Worm (Caenorhabditis elegans) whole organism, young adult: Measurements from ENCODE around the gene C55C3.8.
A peak's percentile ranks its signal among the peaks of the same experiment; 100 is the strongest.

Experiments used
- B0035.1 ChIP-seq: sonication (generic microtip); optimal IDR thresholded peaks from 2 replicates; lab custom pipeline; 2016; ENCODE audit warnings: missing genetic modification characterization, mild to moderate bottlenecking, missing compliant biosample characterization, missing genotype, missing genetic modification reagents
- C06A6.2 ChIP-seq: fragments of 200-800 bp; sonication (Bioruptor generic); conservative IDR thresholded peaks from 2 replicates; pipeline ENCODE4 v1.3.6; 2022; ENCODE audit warnings: missing genetic modification characterization, missing compliant biosample characterization
- D2030.7 ChIP-seq: fragments of 200-800 bp; sonication (Bioruptor generic); IDR thresholded peaks from 2 replicates; pipeline ENCODE4 v1.3.6; 2022; ENCODE audit warnings: missing genetic modification reagents, missing genetic modification characterization, missing compliant biosample characterization
- F55B11.4 ChIP-seq: sonication (generic microtip); optimal IDR thresholded peaks from 2 replicates; lab custom pipeline; 2016; ENCODE audit warnings: missing compliant biosample characterization, missing genetic modification characterization, borderline replicate concordance; ENCODE audit not compliant: insufficient read depth
- Y53F4B.3 ChIP-seq: fragments of 200-800 bp; sonication (Bioruptor generic); IDR thresholded peaks from 2 replicates; pipeline ENCODE4 v1.3.6; 2022; ENCODE audit warnings: missing genetic modification reagents, missing genetic modification characterization, missing compliant biosample characterization
- aptf-2 ChIP-seq: fragments of 200-800 bp; sonication (Bioruptor generic); conservative IDR thresholded peaks from 2 replicates; pipeline ENCODE4 v1.3.6; 2022; ENCODE audit warnings: missing genetic modification reagents, missing genetic modification characterization, missing compliant biosample characterization
- bed-2 ChIP-seq: fragments of 200-800 bp; sonication (Bioruptor generic); IDR thresholded peaks from 2 replicates; pipeline ENCODE4 v1.3.6; 2022; ENCODE audit warnings: missing genetic modification reagents, missing genetic modification characterization, missing compliant biosample characterization
- cebp-1 ChIP-seq, 2 experiments: fragments of 200-800 bp in 1 of 2; sonication (Bioruptor generic) in 1 of 2; sonication (generic microtip) in 1 of 2; IDR thresholded peaks in 1 of 2; optimal IDR thresholded peaks in 1 of 2; 2 replicates each; pipeline versions ENCODE4 v1.3.6 to Lab custom; 2017 to 2022; ENCODE audit warnings: missing compliant biosample characterization in 2 of 2, missing genetic modification characterization in 2 of 2, mild to moderate bottlenecking in 1 of 2, missing genetic modification reagents in 1 of 2, moderate library complexity in 1 of 2
- ceh-40 ChIP-seq: fragments of 200-800 bp; sonication (Bioruptor generic); IDR thresholded peaks from 2 replicates; pipeline ENCODE4 v1.3.6; 2022; ENCODE audit warnings: missing genetic modification characterization, missing compliant biosample characterization
- die-1 ChIP-seq: sonication (generic microtip); optimal IDR thresholded peaks from 2 replicates; lab custom pipeline; 2016; ENCODE audit warnings: missing genotype, mild to moderate bottlenecking, missing genetic modification characterization, missing compliant biosample characterization
- egl-44 ChIP-seq: fragments of 200-800 bp; sonication (Bioruptor generic); IDR thresholded peaks from 2 replicates; pipeline ENCODE4 v1.3.6; 2022; ENCODE audit warnings: missing genetic modification reagents, missing genetic modification characterization, missing compliant biosample characterization
- fkh-3 ChIP-seq: sonication (generic microtip); optimal IDR thresholded peaks from 2 replicates; lab custom pipeline; 2016; ENCODE audit warnings: mild to moderate bottlenecking, missing genetic modification characterization, missing compliant biosample characterization
- hlh-26 ChIP-seq: fragments of 200-800 bp; sonication (Bioruptor generic); conservative IDR thresholded peaks from 2 replicates; pipeline ENCODE4 v1.3.6; 2022; ENCODE audit warnings: missing genetic modification reagents, missing genetic modification characterization, missing compliant biosample characterization
- lin-35 ChIP-seq, 3 experiments: fragments of 150-350 bp in 2 of 3; sonication (generic microtip) in 1 of 3; optimal IDR thresholded peaks; 2 replicates each; lab custom pipeline; 2014 to 2018; ENCODE audit warnings: missing biosample characterization in 3 of 3, missing genetic modification characterization in 3 of 3, missing genetic modification reagents in 3 of 3
- madf-10 ChIP-seq: sonication (generic microtip); optimal IDR thresholded peaks from 2 replicates; lab custom pipeline; 2016; ENCODE audit warnings: mild to moderate bottlenecking, missing genetic modification characterization, missing compliant biosample characterization
- madf-3 ChIP-seq: fragments of 200-800 bp; sonication (Bioruptor generic); IDR thresholded peaks from 2 replicates; pipeline ENCODE4 v1.3.6; 2022; ENCODE audit warnings: missing genetic modification reagents, missing genetic modification characterization, missing compliant biosample characterization
- nfya-2 ChIP-seq: fragments of 200-800 bp; sonication (Bioruptor generic); IDR thresholded peaks from 2 replicates; pipeline ENCODE4 v1.3.6; 2022; ENCODE audit warnings: missing genetic modification reagents, missing genetic modification characterization, missing compliant biosample characterization
- nfyb-1 ChIP-seq: fragments of 200-800 bp; sonication (Bioruptor generic); IDR thresholded peaks from 2 replicates; pipeline ENCODE4 v1.3.6; 2022; ENCODE audit warnings: missing genetic modification reagents, missing genetic modification characterization, missing compliant biosample characterization
- pha-4 ChIP-seq: fragments of 150-350 bp; sonication (generic microtip); optimal IDR thresholded peaks from 2 replicates; lab custom pipeline; 2014; ENCODE audit warnings: missing biosample characterization, missing genetic modification reagents, missing genetic modification characterization
- rcor-1 ChIP-seq: fragments of 200-800 bp; sonication (Bioruptor generic); IDR thresholded peaks from 2 replicates; pipeline ENCODE4 v1.3.6; 2022; ENCODE audit warnings: missing genetic modification reagents, missing genetic modification characterization, missing compliant biosample characterization
- rec-8 ChIP-seq, 2 experiments: sonication (generic microtip); optimal IDR thresholded peaks; 2 replicates each; lab custom pipeline; 2016; ENCODE audit warnings: mild to moderate bottlenecking in 2 of 2, missing genetic modification characterization in 2 of 2, missing genetic modification reagents in 2 of 2, missing genotype in 2 of 2, missing biosample characterization in 1 of 2, missing compliant biosample characterization in 1 of 2, moderate library complexity in 1 of 2
- sdz-38 ChIP-seq: sonication (generic microtip); optimal IDR thresholded peaks from 2 replicates; lab custom pipeline; 2016; ENCODE audit warnings: missing genotype, missing genetic modification characterization, missing compliant biosample characterization
- snpc-1.1 ChIP-seq: sonication (generic microtip); optimal IDR thresholded peaks from 2 replicates; lab custom pipeline; 2017; ENCODE audit warnings: missing genetic modification characterization, mild to moderate bottlenecking, missing compliant biosample characterization, antibody characterized with exemption, moderate library complexity, missing genotype, missing genetic modification reagents; ENCODE audit not compliant: insufficient read depth
- snpc-4 ChIP-seq, 5 experiments: fragments of 150-350 bp in 1 of 5; sonication (generic microtip) in 4 of 5; optimal IDR thresholded peaks; 2 replicates each; lab custom pipeline; 2014 to 2018; ENCODE audit warnings: missing genetic modification characterization in 5 of 5, missing biosample characterization in 3 of 5, antibody characterized with exemption in 2 of 5, mild to moderate bottlenecking in 2 of 5, missing compliant biosample characterization in 2 of 5, missing genotype in 2 of 5, moderate library complexity in 2 of 5, missing genetic modification reagents in 1 of 5
- sptf-2 ChIP-seq: fragments of 200-800 bp; sonication (Bioruptor generic); optimal IDR thresholded peaks from 2 replicates; lab custom pipeline; 2018; ENCODE audit warnings: mild to moderate bottlenecking, missing genetic modification characterization, missing compliant biosample characterization
- unc-62 ChIP-seq: fragments of 150-350 bp; optimal IDR thresholded peaks from 2 replicates; lab custom pipeline; 2014; ENCODE audit warnings: missing biosample characterization, missing genetic modification reagents, missing genetic modification characterization
- xnd-1 ChIP-seq: sonication (generic microtip); optimal IDR thresholded peaks from 2 replicates; lab custom pipeline; 2016; ENCODE audit warnings: missing genotype, missing genetic modification reagents, missing genetic modification characterization, missing compliant biosample characterization
- ztf-25 ChIP-seq: fragments of 200-800 bp; sonication (Bioruptor generic); IDR thresholded peaks from 2 replicates; pipeline ENCODE4 v1.3.6; 2022; ENCODE audit warnings: missing genetic modification reagents, missing genetic modification characterization, missing compliant biosample characterization
- ztf-3 ChIP-seq: fragments of 200-800 bp; sonication (Bioruptor generic); optimal IDR thresholded peaks from 2 replicates; lab custom pipeline; 2018; ENCODE audit warnings: mild to moderate bottlenecking, missing genetic modification characterization, missing compliant biosample characterization

Gene C55C3.8

DNA sequence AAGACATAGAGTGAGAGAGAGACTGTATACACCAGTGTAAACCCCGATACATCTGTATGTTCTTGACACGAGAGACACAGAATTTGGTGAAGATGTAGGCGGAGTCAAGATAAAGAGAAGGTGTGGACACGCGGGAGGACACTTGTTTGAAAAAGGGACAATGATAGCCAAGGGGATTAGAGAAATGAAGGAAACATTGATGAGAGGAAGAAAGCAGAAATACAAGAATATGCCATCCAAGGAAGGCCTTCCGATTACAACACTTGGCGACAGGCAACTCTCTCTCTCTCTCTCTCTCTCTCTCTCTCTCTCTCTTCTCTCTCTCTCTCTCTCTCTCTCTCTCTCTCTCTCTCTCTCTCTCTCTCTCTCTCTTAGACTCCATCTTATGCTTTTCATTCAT, 15.8 kb downstream of the C55C3.8 start:
- TF ChIP-seq aptf-2 (GFP tag; lab: Robert Waterston, UW) = no peak
- TF ChIP-seq madf-10 (tag; lab: Kevin White, UChicago) = no peak
- no peak for TF ChIP-seq lin-35 (GFP tag; optimal IDR thresholded peaks at IDR 0.05; lab: Kevin White, UChicago)
- TF ChIP-seq pha-4 (tag; lab: Kevin White, UChicago) = no peak
- TF ChIP-seq Y53F4B.3 (GFP tag; lab: Robert Waterston, UW) = no peak
- no peak for TF ChIP-seq rcor-1
- TF ChIP-seq cebp-1 (GFP tag; IDR thresholded peaks at IDR 0.05; lab: Robert Waterston, UW) = no peak
- TF ChIP-seq cebp-1 (tag; optimal IDR thresholded peaks at IDR 0.05; lab: Kevin White, UChicago) = no peak
- TF ChIP-seq die-1 (tag; lab: Kevin White, UChicago) = no peak
- TF ChIP-seq ceh-40 (GFP tag; lab: Robert Waterston, UW) = no peak
- no peak for TF ChIP-seq bed-2 (GFP tag; lab: Robert Waterston, UW)
- TF ChIP-seq egl-44 = no peak
- TF ChIP-seq ztf-3 (GFP tag; lab: Kevin White, UChicago) = no peak
- no peak for TF ChIP-seq hlh-26 (GFP tag; lab: Robert Waterston, UW)
- no peak for TF ChIP-seq nfya-2

DNA sequence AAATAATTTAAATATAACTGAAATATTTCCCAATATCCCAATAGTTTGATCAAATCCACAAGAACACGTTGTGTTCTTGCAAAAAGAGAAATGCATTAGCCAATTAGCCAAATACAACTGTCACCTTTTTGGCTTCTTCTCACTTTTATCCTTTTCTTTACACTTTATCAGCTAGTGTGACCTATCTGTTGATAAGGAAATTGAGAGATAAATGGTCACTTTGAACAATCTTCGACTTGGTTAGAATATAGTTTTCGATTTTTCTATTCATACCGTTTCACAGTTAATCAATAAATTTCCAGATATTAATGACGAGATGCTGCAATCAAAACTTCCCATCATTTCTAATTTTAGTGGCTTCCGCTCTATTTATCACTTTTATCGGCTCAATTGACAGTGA, 18.0 kb downstream of the C55C3.8 start, which contains the start of gene C55C3.1:
Gene C55C3.1, plus strand, starts transcription at position 301 of the 400 bp plus-strand sequence.
- TF ChIP-seq sdz-38 (tag; lab: Kevin White, UChicago) (no peak), ztf-25 (GFP tag; lab: Robert Waterston, UW) (no peak), xnd-1 (tag; lab: Kevin White, UChicago) (no peak), B0035.1 (tag; lab: Kevin White, UChicago) (no peak), fkh-3 (tag; lab: Kevin White, UChicago) (no peak), unc-62 (GFP tag; lab: Kevin White, UChicago) (no peak)

DNA sequence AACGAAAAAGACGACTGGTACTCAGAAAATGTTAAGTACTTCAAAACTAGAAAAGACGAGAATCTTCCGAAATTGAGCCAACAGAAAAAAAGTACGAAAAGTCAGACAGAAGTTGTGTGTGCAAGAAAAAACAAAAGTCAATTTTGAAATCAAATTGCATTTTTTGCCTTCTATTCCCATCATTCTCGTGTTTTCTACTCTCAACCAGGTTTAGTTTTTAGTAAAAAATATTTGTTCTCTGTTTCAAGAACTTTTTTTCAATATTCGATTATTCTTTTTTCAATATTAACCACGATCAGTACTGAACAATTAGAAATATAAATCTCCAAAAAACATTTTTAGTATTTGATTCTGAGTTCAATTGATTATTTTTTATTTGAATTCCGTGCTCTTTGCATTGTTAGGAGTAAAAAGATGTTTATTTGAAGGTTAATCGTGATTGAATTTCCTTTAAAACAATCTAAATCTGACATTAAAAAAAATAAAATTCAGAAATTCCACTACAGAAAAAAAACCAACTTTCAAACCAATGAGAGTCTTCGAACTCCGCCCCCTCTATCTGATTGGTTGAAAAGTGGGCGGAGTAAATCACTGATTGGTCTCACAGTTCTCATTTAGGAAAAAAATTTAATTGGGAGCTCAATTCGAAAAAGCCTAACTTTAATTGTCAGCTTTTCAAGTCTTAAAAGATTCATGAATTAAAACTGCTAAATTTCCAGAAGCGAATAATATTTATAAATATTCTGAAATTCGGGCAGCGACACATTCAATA, 24.7 kb downstream of the C55C3.8 start:
- no peak for TF ChIP-seq C06A6.2
- peak; percentile 85 for TF ChIP-seq nfyb-1 (GFP tag; lab: Robert Waterston, UW)
- no peak for TF ChIP-seq rcor-1

DNA sequence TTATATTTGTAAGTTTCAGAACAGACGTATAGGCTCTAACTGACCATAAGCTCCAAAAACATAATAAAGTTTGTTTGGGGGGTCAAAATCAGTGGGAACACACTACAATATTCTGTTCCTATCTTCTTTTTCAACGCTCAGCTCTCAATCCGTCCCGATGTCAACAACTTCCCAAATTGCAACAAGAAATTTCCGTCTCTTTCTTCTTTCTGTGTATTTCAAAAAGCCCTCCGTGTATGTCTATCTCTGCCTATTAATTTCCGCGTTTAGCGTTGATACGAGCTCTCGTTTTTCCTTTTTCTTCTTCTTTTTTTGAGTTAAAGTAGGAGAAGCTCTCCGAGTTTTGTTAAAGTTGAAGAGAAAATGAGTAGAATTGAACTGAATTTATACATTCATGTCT, 32.8 kb downstream of the C55C3.8 start:
- TF ChIP-seq snpc-1.1 = no peak
- TF ChIP-seq snpc-4 (GFP tag; optimal IDR thresholded peaks at IDR 0.05; lab: Kevin White, UChicago) = no peak
- no peak for TF ChIP-seq snpc-4 (tag; optimal IDR thresholded peaks at IDR 0.05; lab: Kevin White, UChicago)
- TF ChIP-seq madf-3 (GFP tag; lab: Robert Waterston, UW) = no peak
- TF ChIP-seq pha-4 (tag; lab: Kevin White, UChicago) = no peak

DNA sequence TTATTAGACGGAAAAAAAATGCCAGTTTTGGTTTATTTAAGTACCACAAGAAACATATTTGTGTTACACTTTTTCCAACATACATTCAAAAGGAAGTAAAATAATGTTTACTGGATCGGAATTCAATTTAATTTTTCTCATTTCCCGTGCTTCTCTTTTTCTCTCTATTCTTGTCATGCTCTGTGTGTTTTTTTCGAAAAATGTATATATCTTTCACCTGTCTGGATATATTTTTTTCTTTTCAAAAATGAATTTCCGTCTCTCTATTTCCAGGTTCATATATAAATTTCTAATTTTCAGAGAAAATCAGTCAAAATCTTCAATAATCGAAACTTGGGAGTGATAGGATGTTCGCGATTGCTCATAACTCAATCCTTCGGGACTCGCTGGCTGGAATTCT, 34.5 kb downstream of the C55C3.8 start, which contains the start of gene H35B03.1:
Gene H35B03.1, plus strand, starts transcription at position 301 of the 400 bp plus-strand sequence.
- TF ChIP-seq D2030.7 (GFP tag; lab: Robert Waterston, UW) (no peak), F55B11.4 (tag; lab: Kevin White, UChicago) (no peak), rcor-1 (no peak), sptf-2 (GFP tag; lab: Kevin White, UChicago) (no peak), rec-8 (tag; optimal IDR thresholded peaks at IDR 0.05; lab: Kevin White, UChicago) (no peak)
